Fruit fly (Drosophila melanogaster) whole organism, pupa: ENCODE data around the gene CG44325.
A peak's percentile ranks its signal among the peaks of the same experiment; 100 is the strongest.

Source experiments
- CG10348 ChIP-seq: fragments of 200-800 bp; sonication (Bioruptor generic); IDR thresholded peaks from 2 replicates; pipeline ENCODE4 v1.3.6; 2022; ENCODE audit warnings: missing biosample characterization, missing genetic modification characterization
- CG12605 ChIP-seq: fragments of 200-800 bp; sonication (Bioruptor generic); IDR thresholded peaks from 2 replicates; pipeline ENCODE4 v1.3.6; 2022; ENCODE audit warnings: missing biosample characterization, missing genetic modification characterization
- CG13204 ChIP-seq: fragments of 200-800 bp; sonication (Bioruptor generic); optimal IDR thresholded peaks from 2 replicates; lab custom pipeline; 2018; ENCODE audit warnings: missing biosample characterization, mild to moderate bottlenecking, missing genetic modification characterization, moderate library complexity
- CG14655 ChIP-seq: fragments of 200-800 bp; sonication (Bioruptor generic); optimal IDR thresholded peaks from 3 replicates; lab custom pipeline; 2017; ENCODE audit warnings: mild to moderate bottlenecking, missing biosample characterization, missing genetic modification reagents, missing genetic modification characterization
- CG15710 ChIP-seq: fragments of 200-800 bp; sonication (Bioruptor generic); optimal IDR thresholded peaks from 2 replicates; lab custom pipeline; 2018; ENCODE audit warnings: missing biosample characterization, mild to moderate bottlenecking, missing genetic modification characterization, moderate library complexity
- CG17806 ChIP-seq: fragments of 200-800 bp; sonication (Bioruptor generic); optimal IDR thresholded peaks from 2 replicates; lab custom pipeline; 2018; ENCODE audit warnings: missing biosample characterization, mild to moderate bottlenecking, missing genetic modification characterization, moderate library complexity
- CG32121 ChIP-seq: fragments of 200-800 bp; sonication (Bioruptor generic); IDR thresholded peaks from 2 replicates; pipeline ENCODE4 v1.3.6; 2022; ENCODE audit warnings: missing biosample characterization, missing genetic modification characterization
- CG34367 ChIP-seq: fragments of 200-800 bp; sonication (Bioruptor generic); optimal IDR thresholded peaks from 2 replicates; lab custom pipeline; 2018; ENCODE audit warnings: missing biosample characterization, mild to moderate bottlenecking, missing genetic modification characterization
- CG4496 ChIP-seq: fragments of 200-800 bp; sonication (Bioruptor generic); IDR thresholded peaks from 3 replicates; pipeline ENCODE4 v1.3.6; 2022; ENCODE audit warnings: missing biosample characterization, missing genetic modification characterization
- CG8159 ChIP-seq: fragments of 200-800 bp; sonication (Bioruptor generic); optimal IDR thresholded peaks from 3 replicates; lab custom pipeline; 2018; ENCODE audit warnings: missing biosample characterization, mild to moderate bottlenecking, missing genetic modification characterization, moderate library complexity
- CG8301 ChIP-seq: fragments of 200-800 bp; sonication (Bioruptor generic); optimal IDR thresholded peaks from 2 replicates; lab custom pipeline; 2018; ENCODE audit warnings: missing biosample characterization, mild to moderate bottlenecking, missing genetic modification characterization
- CG9948 ChIP-seq: fragments of 200-800 bp; sonication (Bioruptor generic); optimal IDR thresholded peaks from 2 replicates; lab custom pipeline; 2018; ENCODE audit warnings: missing biosample characterization, mild to moderate bottlenecking, missing genetic modification characterization, moderate library complexity
- D1 ChIP-seq: fragments of 200-800 bp; sonication (Bioruptor generic); optimal IDR thresholded peaks from 2 replicates; lab custom pipeline; 2018; ENCODE audit warnings: missing biosample characterization, mild to moderate bottlenecking, missing genetic modification characterization, moderate library complexity
- EcR ChIP-seq: fragments of 200-800 bp; sonication (Bioruptor generic); optimal IDR thresholded peaks from 3 replicates; lab custom pipeline; 2019; ENCODE audit warnings: missing biosample characterization, missing genetic modification characterization, mild to moderate bottlenecking, moderate library complexity, missing genetic modification reagents
- Ets98B ChIP-seq: fragments of 200-800 bp; sonication (Bioruptor generic); IDR thresholded peaks from 2 replicates; pipeline ENCODE4 v1.3.6; 2022; ENCODE audit warnings: missing biosample characterization, missing genetic modification characterization
- Pif1A ChIP-seq: fragments of 200-800 bp; sonication (Bioruptor generic); optimal IDR thresholded peaks from 3 replicates; lab custom pipeline; 2016; ENCODE audit warnings: missing biosample characterization, missing genetic modification characterization
- Pif1B ChIP-seq: fragments of 200-800 bp; sonication (Bioruptor generic); optimal IDR thresholded peaks from 3 replicates; lab custom pipeline; 2016; ENCODE audit warnings: missing biosample characterization, missing genetic modification characterization
- Snoo ChIP-seq: fragments of 200-800 bp; sonication (Bioruptor generic); optimal IDR thresholded peaks from 3 replicates; lab custom pipeline; 2017; ENCODE audit warnings: missing biosample characterization, mild to moderate bottlenecking, missing genetic modification characterization, inconsistent platforms
- fd96Ca ChIP-seq: fragments of 200-800 bp; sonication (Bioruptor generic); IDR thresholded peaks from 3 replicates; pipeline ENCODE4 v1.3.6; 2022; ENCODE audit warnings: missing biosample characterization, missing genetic modification characterization
- gl ChIP-seq: fragments of 200-800 bp; sonication (Bioruptor generic); optimal IDR thresholded peaks from 2 replicates; lab custom pipeline; 2018; ENCODE audit warnings: missing biosample characterization, mild to moderate bottlenecking, missing genetic modification characterization
- rn ChIP-seq: fragments of 200-800 bp; sonication (Bioruptor generic); IDR thresholded peaks from 2 replicates; pipeline ENCODE4 v1.3.6; 2022; ENCODE audit warnings: missing biosample characterization, missing genetic modification characterization

CG44325 gene

DNA sequence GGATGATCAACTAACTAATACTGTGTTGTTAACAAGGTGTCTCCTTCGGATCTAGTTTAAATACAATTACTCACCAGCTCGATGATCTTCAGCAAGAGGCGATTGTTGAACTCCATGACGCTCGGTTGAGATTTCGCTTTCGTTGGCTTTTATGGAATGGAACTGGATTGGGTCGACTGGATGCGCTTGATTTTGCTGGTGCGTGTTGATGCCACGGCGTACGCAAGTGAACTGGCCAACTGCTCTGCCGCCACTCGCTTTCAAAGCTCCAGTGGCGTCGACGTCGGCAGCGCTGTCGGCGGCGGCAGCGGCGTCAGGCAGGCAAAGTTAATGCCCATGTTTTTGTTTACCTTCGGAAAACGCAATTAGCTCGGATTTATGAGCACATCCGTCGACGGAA, at the start of gene CG44325:
Gene CG44325, minus strand, starts transcription at position 237 of the 400 bp plus-strand sequence.
- TF ChIP-seq Ets98B (GFP tag; lab: Robert Waterston, UW) = peak; percentile 64
- TF ChIP-seq CG14655 = no peak
- peak; percentile 17; the same call in 1 of the 3 replicates for TF ChIP-seq fd96Ca (GFP tag; lab: Robert Waterston, UW)
- peak; percentile 62; the same call in 1 of the 3 replicates for TF ChIP-seq CG4496 (GFP tag; lab: Robert Waterston, UW)
- TF ChIP-seq CG8159 (tag; lab: Kevin White, UChicago) = no peak
- TF ChIP-seq Pif1A (GFP tag; lab: Kevin White, UChicago) = peak; percentile 64
- TF ChIP-seq CG13204 (GFP tag; lab: Kevin White, UChicago) = no peak
- TF ChIP-seq CG8301 = peak; percentile 23
- TF ChIP-seq CG10348 (GFP tag; lab: Robert Waterston, UW) = no peak
- TF ChIP-seq CG9948 = no peak
- TF ChIP-seq CG34367 (tag; lab: Kevin White, UChicago) = no peak
- peak; percentile 60; the same call in 1 of the 2 replicates for TF ChIP-seq CG12605
- TF ChIP-seq gl (tag; lab: Kevin White, UChicago) = peak; percentile 46
- peak; percentile 40 for TF ChIP-seq Snoo (tag; lab: Kevin White, UChicago)
- peak; percentile 40; the same call in 1 of the 2 replicates for TF ChIP-seq CG32121
- peak; percentile 66 for TF ChIP-seq Pif1B
- TF ChIP-seq CG15710 (tag; lab: Kevin White, UChicago) = no peak
- no peak for TF ChIP-seq rn
- TF ChIP-seq EcR (GFP tag; lab: Kevin White, UChicago) = peak; percentile 92
- TF ChIP-seq D1 = no peak
- TF ChIP-seq CG17806 = no peak

dm6 chrX:9128012-9128280, 49.6 kb upstream of the CG44325 start:
- no peak for TF ChIP-seq rn
- no peak for TF ChIP-seq fd96Ca (GFP tag; lab: Robert Waterston, UW)
- TF ChIP-seq CG9948 = no peak
- TF ChIP-seq CG34367 (tag; lab: Kevin White, UChicago) = no peak
- no peak for TF ChIP-seq D1
- TF ChIP-seq Ets98B (GFP tag; lab: Robert Waterston, UW) = no peak
- no peak for TF ChIP-seq CG17806
- no peak for TF ChIP-seq CG10348 (GFP tag; lab: Robert Waterston, UW)
- no peak for TF ChIP-seq CG8301
- TF ChIP-seq CG32121 = no peak
- no peak for TF ChIP-seq Pif1A (GFP tag; lab: Kevin White, UChicago)
- no peak for TF ChIP-seq CG13204 (GFP tag; lab: Kevin White, UChicago)
- no peak for TF ChIP-seq Pif1B
- TF ChIP-seq Snoo (tag; lab: Kevin White, UChicago) = no peak
- TF ChIP-seq CG8159 (tag; lab: Kevin White, UChicago) = no peak
- TF ChIP-seq gl (tag; lab: Kevin White, UChicago) = no peak
- TF ChIP-seq EcR (GFP tag; lab: Kevin White, UChicago) = no peak
- no peak for TF ChIP-seq CG14655
- TF ChIP-seq CG4496 (GFP tag; lab: Robert Waterston, UW) = no peak
- TF ChIP-seq CG15710 (tag; lab: Kevin White, UChicago) = no peak
- TF ChIP-seq, all 21 proteins: peak for 0

- no peak for TF ChIP-seq rn
- TF ChIP-seq CG14655 = peak; percentile 10
- TF ChIP-seq, all 21 proteins: peak for 1
Observed at dm6 chrX:9127264-9128011, 49.1 kb upstream of the CG44325 start.

DNA sequence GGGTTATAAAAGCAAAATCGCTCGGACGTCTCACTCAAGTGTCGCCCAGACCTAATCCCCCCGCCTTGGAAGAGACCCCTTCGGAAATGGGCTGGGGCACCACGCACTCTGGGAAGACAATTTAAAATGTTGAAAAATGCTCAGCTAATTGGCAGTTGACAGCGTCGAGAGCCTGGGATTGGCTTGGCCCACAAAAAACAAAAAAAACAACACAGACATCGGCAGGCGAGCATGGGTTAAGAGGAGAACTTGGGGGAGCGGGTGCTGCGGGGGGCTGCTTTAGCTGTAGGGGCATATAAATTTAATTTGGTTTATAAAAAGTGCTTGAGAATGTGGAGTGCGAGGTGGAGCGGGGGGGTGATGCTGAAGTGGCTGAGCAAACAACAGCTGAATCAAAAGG, 44.2 kb upstream of the CG44325 start:
- TF ChIP-seq fd96Ca (GFP tag; lab: Robert Waterston, UW) (0 out of 3 replicates have a peak, but pooled peaks have one; percentile 27), D1 (no peak)

- TF ChIP-seq CG8159 (tag; lab: Kevin White, UChicago) = peak; percentile 53
- TF ChIP-seq Snoo (tag; lab: Kevin White, UChicago) = peak; percentile 35
- TF ChIP-seq CG32121 = peak; percentile 29; the same call in 1 of the 2 replicates
- TF ChIP-seq CG4496 (GFP tag; lab: Robert Waterston, UW) = 0 out of 3 replicates have a peak, but pooled peaks have one; percentile 27
- TF ChIP-seq CG8301 = peak; percentile 36
- no peak for TF ChIP-seq D1
- TF ChIP-seq CG14655 = peak; percentile 39
- peak; percentile 29 for TF ChIP-seq CG17806
- peak; percentile 34 for TF ChIP-seq CG9948
- no peak for TF ChIP-seq CG13204 (GFP tag; lab: Kevin White, UChicago)
- peak; percentile 21 for TF ChIP-seq CG15710 (tag; lab: Kevin White, UChicago)
- peak; percentile 28 for TF ChIP-seq Pif1A (GFP tag; lab: Kevin White, UChicago)
- TF ChIP-seq EcR (GFP tag; lab: Kevin White, UChicago) = no peak
- TF ChIP-seq Pif1B = peak; percentile 16
Observed at dm6 chrX:9120828-9121754, 42.8 kb upstream of the CG44325 start.
